Fruit fly (Drosophila melanogaster) whole organism, embryonic: ENCODE results near the gene Ccp84Ad.
A peak's percentile ranks its signal among the peaks of the same experiment; 100 is the strongest.

Experiments
- Atf-2 ChIP-seq: fragments of 200-800 bp; sonication (Bioruptor generic); optimal IDR thresholded peaks from 2 replicates; lab custom pipeline; 2016; ENCODE audit warnings: missing biosample characterization, missing genetic modification characterization
- B-H1 ChIP-seq: fragments of 200-800 bp; sonication (Bioruptor generic); IDR thresholded peaks from 3 replicates; pipeline ENCODE4 v1.3.6; 2022; ENCODE audit warnings: missing biosample characterization, missing genetic modification characterization
- Bgb ChIP-seq: fragments of 200-800 bp; sonication (Bioruptor generic); IDR thresholded peaks from 2 replicates; pipeline ENCODE4 v1.3.6; 2022; ENCODE audit warnings: missing biosample characterization, missing genetic modification characterization; ENCODE audit not compliant: partially characterized antibody
- CG10267 ChIP-seq: fragments of 200-800 bp; sonication (Bioruptor generic); optimal IDR thresholded peaks from 2 replicates; lab custom pipeline; 2018; ENCODE audit warnings: missing biosample characterization, mild to moderate bottlenecking, missing genetic modification characterization, moderate library complexity
- CG11247 ChIP-seq: fragments of 200-800 bp; sonication (Bioruptor generic); IDR thresholded peaks from 2 replicates; pipeline ENCODE4 v1.3.6; 2022; ENCODE audit warnings: missing biosample characterization, missing genetic modification characterization
- CG11560 ChIP-seq: fragments of 200-800 bp; sonication (Bioruptor generic); IDR thresholded peaks from 3 replicates; pipeline ENCODE4 v1.3.6; 2022; ENCODE audit warnings: missing biosample characterization, missing genetic modification characterization
- CG12071 ChIP-seq: fragments of 200-800 bp; sonication (Bioruptor generic); optimal IDR thresholded peaks from 3 replicates; lab custom pipeline; 2018; ENCODE audit warnings: missing biosample characterization, mild to moderate bottlenecking, missing genetic modification characterization
- CG13123 ChIP-seq: fragments of 200-800 bp; sonication (Bioruptor generic); optimal IDR thresholded peaks from 2 replicates; lab custom pipeline; 2016; ENCODE audit warnings: missing biosample characterization, missing genetic modification characterization
- CG1529 ChIP-seq: fragments of 200-800 bp; sonication (Bioruptor generic); optimal IDR thresholded peaks from 3 replicates; lab custom pipeline; 2018; ENCODE audit warnings: missing biosample characterization, missing genetic modification characterization
- CG16779 ChIP-seq: fragments of 200-800 bp; sonication (Bioruptor generic); IDR thresholded peaks from 2 replicates; pipeline ENCODE4 v1.3.6; 2022; ENCODE audit warnings: missing biosample characterization, missing genetic modification characterization
- CG16815 ChIP-seq: fragments of 200-800 bp; sonication (Bioruptor generic); optimal IDR thresholded peaks from 3 replicates; lab custom pipeline; 2017; ENCODE audit warnings: missing biosample characterization, mild to moderate bottlenecking, missing genetic modification characterization
- CG17328 ChIP-seq: fragments of 200-800 bp; sonication (Bioruptor generic); IDR thresholded peaks from 2 replicates; pipeline ENCODE4 v1.3.6; 2022; ENCODE audit warnings: missing biosample characterization, missing genetic modification characterization
- CG17361 ChIP-seq: fragments of 200-800 bp; sonication (Bioruptor generic); IDR thresholded peaks from 3 replicates; pipeline ENCODE4 v1.3.6; 2022; ENCODE audit warnings: missing biosample characterization, missing genetic modification characterization
- CG2120 ChIP-seq: fragments of 200-800 bp; sonication (Bioruptor generic); optimal IDR thresholded peaks from 3 replicates; lab custom pipeline; 2016; ENCODE audit warnings: missing biosample characterization, missing genetic modification characterization
- CG2202 ChIP-seq: fragments of 200-800 bp; sonication (Bioruptor generic); optimal IDR thresholded peaks from 2 replicates; lab custom pipeline; 2018; ENCODE audit warnings: missing biosample characterization, mild to moderate bottlenecking, missing genetic modification characterization
- CG30020 ChIP-seq: fragments of 200-800 bp; optimal IDR thresholded peaks from 2 replicates; lab custom pipeline; 2019; ENCODE audit warnings: missing biosample characterization, mild to moderate bottlenecking, missing genetic modification characterization, moderate library complexity
- CG3281 ChIP-seq: fragments of 200-800 bp; sonication (Bioruptor generic); optimal IDR thresholded peaks from 3 replicates; lab custom pipeline; 2017; ENCODE audit warnings: missing biosample characterization, mild to moderate bottlenecking, missing genetic modification characterization
- CG34224 ChIP-seq: fragments of 200-800 bp; sonication (Bioruptor generic); IDR thresholded peaks from 3 replicates; pipeline ENCODE4 v1.3.6; 2022; ENCODE audit warnings: missing biosample characterization, missing genetic modification characterization; ENCODE audit not compliant: partially characterized antibody
- CG34422 ChIP-seq: fragments of 200-800 bp; sonication (Bioruptor generic); IDR thresholded peaks from 3 replicates; pipeline ENCODE4 v1.3.6; 2022; ENCODE audit warnings: missing biosample characterization, missing genetic modification characterization
- CG4820 ChIP-seq: fragments of 200-800 bp; sonication (Bioruptor generic); optimal IDR thresholded peaks from 3 replicates; lab custom pipeline; 2016; ENCODE audit warnings: missing biosample characterization, missing genetic modification characterization
- CG6654 ChIP-seq: fragments of 200-800 bp; sonication (Bioruptor generic); optimal IDR thresholded peaks from 2 replicates; lab custom pipeline; 2017; ENCODE audit warnings: missing biosample characterization, mild to moderate bottlenecking, missing genetic modification characterization
- CG7987 ChIP-seq: fragments of 200-800 bp; sonication (Bioruptor generic); optimal IDR thresholded peaks from 2 replicates; lab custom pipeline; 2018; ENCODE audit warnings: missing biosample characterization, mild to moderate bottlenecking, missing genetic modification characterization, moderate library complexity
- Dfd ChIP-seq, 2 experiments: fragments of >200 bp; optimal IDR thresholded peaks; 2 replicates each; lab custom pipeline; 2017; ENCODE audit warnings: missing biosample characterization in 2 of 2, missing genetic modification characterization in 2 of 2
- Dll ChIP-seq: fragments of 200-800 bp; sonication (Bioruptor generic); IDR thresholded peaks from 4 replicates; pipeline ENCODE4 v1.3.6; 2022; ENCODE audit warnings: missing biosample characterization, missing genetic modification characterization; ENCODE audit not compliant: partially characterized antibody
- Gsc ChIP-seq: fragments of 200-800 bp; sonication (Bioruptor generic); IDR thresholded peaks from 2 replicates; pipeline ENCODE4 v1.3.6; 2022; ENCODE audit warnings: missing biosample characterization, missing genetic modification characterization
- H2.0 ChIP-seq: fragments of 200-800 bp; sonication (Bioruptor generic); IDR thresholded peaks from 2 replicates; pipeline ENCODE4 v1.3.6; 2022; ENCODE audit warnings: missing biosample characterization, missing genetic modification characterization
- HHEX ChIP-seq: fragments of 200-800 bp; sonication (Bioruptor generic); optimal IDR thresholded peaks from 3 replicates; lab custom pipeline; 2017; ENCODE audit warnings: missing biosample characterization, mild to moderate bottlenecking, missing genetic modification characterization, missing genetic modification reagents
- Nf-YA ChIP-seq: fragments of 200-800 bp; sonication (Bioruptor generic); IDR thresholded peaks from 2 replicates; pipeline ENCODE4 v1.3.6; 2022; ENCODE audit warnings: missing biosample characterization, missing genetic modification characterization
- Ssrp ChIP-seq: fragments of 200-800 bp; sonication (Bioruptor generic); optimal IDR thresholded peaks from 2 replicates; lab custom pipeline; 2018; ENCODE audit warnings: missing biosample characterization, mild to moderate bottlenecking, missing genetic modification characterization, moderate library complexity
- al ChIP-seq: fragments of 200-800 bp; sonication (Bioruptor generic); IDR thresholded peaks from 2 replicates; pipeline ENCODE4 v1.3.6; 2022; ENCODE audit warnings: missing biosample characterization, missing genetic modification characterization
- dmrt11E ChIP-seq: fragments of 200-800 bp; sonication (Bioruptor generic); optimal IDR thresholded peaks from 3 replicates; lab custom pipeline; 2018; ENCODE audit warnings: missing biosample characterization, mild to moderate bottlenecking, missing genetic modification characterization, moderate library complexity
- dmrt99B ChIP-seq: fragments of 200-800 bp; sonication (Bioruptor generic); optimal IDR thresholded peaks from 2 replicates; lab custom pipeline; 2018; ENCODE audit warnings: missing biosample characterization, mild to moderate bottlenecking, missing genetic modification characterization, moderate library complexity
- eve ChIP-seq, 2 experiments: fragments of >200 bp; optimal IDR thresholded peaks; 2 replicates each; lab custom pipeline; 2017; ENCODE audit warnings: missing biosample characterization in 2 of 2, missing genetic modification characterization in 2 of 2
- gcm ChIP-seq: fragments of 200-800 bp; sonication (Bioruptor generic); optimal IDR thresholded peaks from 2 replicates; lab custom pipeline; 2019; ENCODE audit warnings: missing biosample characterization, mild to moderate bottlenecking, missing genetic modification characterization, moderate library complexity
- gsb ChIP-seq: fragments of 200-800 bp; sonication (Bioruptor generic); IDR thresholded peaks from 2 replicates; pipeline ENCODE4 v1.3.6; 2022; ENCODE audit warnings: missing biosample characterization, missing genetic modification characterization
- inv ChIP-seq: fragments of 200-800 bp; sonication (Bioruptor generic); IDR thresholded peaks from 2 replicates; pipeline ENCODE4 v1.3.6; 2022; ENCODE audit warnings: missing biosample characterization, missing genetic modification characterization; ENCODE audit not compliant: partially characterized antibody
- jigr1 ChIP-seq: fragments of 200-800 bp; sonication (Bioruptor generic); IDR thresholded peaks from 3 replicates; pipeline ENCODE4 v1.3.6; 2022; ENCODE audit warnings: missing biosample characterization, missing genetic modification characterization
- jing ChIP-seq: fragments of 200-800 bp; sonication (Bioruptor generic); optimal IDR thresholded peaks from 2 replicates; lab custom pipeline; 2018; ENCODE audit warnings: missing biosample characterization, mild to moderate bottlenecking, missing genetic modification characterization
- lilli ChIP-seq: fragments of 200-800 bp; sonication (Bioruptor generic); optimal IDR thresholded peaks from 3 replicates; lab custom pipeline; 2016; ENCODE audit warnings: missing biosample characterization, missing genetic modification characterization
- nau ChIP-seq: fragments of 200-800 bp; sonication (Bioruptor generic); optimal IDR thresholded peaks from 3 replicates; lab custom pipeline; 2017; ENCODE audit warnings: missing biosample characterization, mild to moderate bottlenecking, missing genetic modification characterization, missing genetic modification reagents
- nom ChIP-seq: fragments of 200-800 bp; sonication (Bioruptor generic); optimal IDR thresholded peaks from 2 replicates; lab custom pipeline; 2017; ENCODE audit warnings: missing biosample characterization, missing genetic modification characterization, mild to moderate bottlenecking, moderate library complexity, missing genetic modification reagents
- pan ChIP-seq, 4 experiments: fragments of >200 bp in 3 of 4; fragments of 200-800 bp in 1 of 4; sonication (Bioruptor generic) in 1 of 4; optimal IDR thresholded peaks in 3 of 4; IDR thresholded peaks in 1 of 4; 2 replicates each; pipeline versions ENCODE4 v1.3.6 to Lab custom; 2017 to 2022; ENCODE audit warnings: missing biosample characterization in 2 of 4, missing genetic modification characterization in 2 of 4, mixed read lengths in 1 of 4
- pb ChIP-seq: fragments of 200-800 bp; sonication (Bioruptor generic); optimal IDR thresholded peaks from 3 replicates; lab custom pipeline; 2016; ENCODE audit warnings: missing biosample characterization, missing genetic modification characterization
- peb ChIP-seq: fragments of 200-800 bp; sonication (Bioruptor generic); IDR thresholded peaks from 2 replicates; pipeline ENCODE4 v1.3.6; 2022; ENCODE audit warnings: missing biosample characterization, missing genetic modification characterization
- phol ChIP-seq: fragments of 200-800 bp; sonication (Bioruptor generic); optimal IDR thresholded peaks from 3 replicates; lab custom pipeline; 2018; ENCODE audit warnings: missing biosample characterization, mild to moderate bottlenecking, missing genetic modification characterization, moderate library complexity
- pnt ChIP-seq: fragments of 200-800 bp; sonication (Bioruptor generic); optimal IDR thresholded peaks from 3 replicates; lab custom pipeline; 2016; ENCODE audit warnings: missing biosample characterization, missing genetic modification characterization
- psq ChIP-seq: fragments of 200-800 bp; sonication (Bioruptor generic); optimal IDR thresholded peaks from 2 replicates; lab custom pipeline; 2017; ENCODE audit warnings: missing biosample characterization, missing genetic modification characterization
- rib ChIP-seq: fragments of 200-800 bp; sonication (Bioruptor generic); IDR thresholded peaks from 2 replicates; pipeline ENCODE4 v1.3.6; 2022; ENCODE audit warnings: missing biosample characterization, missing genetic modification characterization
- run ChIP-seq: fragments of 200-800 bp; sonication (Bioruptor generic); optimal IDR thresholded peaks from 3 replicates; lab custom pipeline; 2018; ENCODE audit warnings: missing biosample characterization, mild to moderate bottlenecking, missing genetic modification characterization
- sqz ChIP-seq: fragments of 200-800 bp; sonication (Bioruptor generic); optimal IDR thresholded peaks from 3 replicates; lab custom pipeline; 2018; ENCODE audit warnings: missing biosample characterization, mild to moderate bottlenecking, missing genetic modification characterization
- tx ChIP-seq: fragments of 200-800 bp; sonication (Bioruptor generic); optimal IDR thresholded peaks from 2 replicates; lab custom pipeline; 2016; ENCODE audit warnings: missing biosample characterization, missing genetic modification characterization
- zfh1 ChIP-seq: fragments of 200-800 bp; sonication (Bioruptor generic); IDR thresholded peaks from 3 replicates; pipeline ENCODE4 v1.3.6; 2022; ENCODE audit warnings: missing biosample characterization, missing genetic modification characterization

The Ccp84Ad gene

DNA sequence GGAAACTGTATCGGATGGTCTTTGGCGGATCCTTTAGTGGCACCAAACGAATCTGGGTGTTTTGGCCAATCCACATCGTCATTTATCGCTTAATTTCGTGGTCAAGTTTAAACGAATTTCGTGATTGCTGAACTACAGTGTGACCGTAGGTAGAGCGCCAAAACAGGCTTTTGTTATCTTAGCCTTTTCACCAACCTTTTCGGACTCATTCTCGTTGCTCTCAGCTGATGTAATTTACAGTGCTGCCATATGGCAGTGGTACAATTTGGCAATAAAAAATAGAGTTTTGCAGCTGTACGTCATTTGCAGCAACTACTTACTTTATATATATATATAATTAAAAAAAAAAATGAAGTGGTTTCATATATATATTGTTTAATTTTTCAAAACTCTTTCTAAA is 32.6 kb upstream of the Ccp84Ad start, which contains the start of gene agt (continued):
- TF ChIP-seq Ssrp, result no peak
- TF ChIP-seq lilli, result no peak
- no peak for TF ChIP-seq sqz (GFP tag; lab: Kevin White, UChicago)
- TF ChIP-seq CG6654 (GFP tag; lab: Kevin White, UChicago), result no peak
- TF ChIP-seq peb (GFP tag; lab: Robert Waterston, UW), result no peak
- TF ChIP-seq pan (optimal IDR thresholded peaks at IDR 0.05; lab: Kevin White, UChicago), result no peak
- TF ChIP-seq pan (GFP tag; optimal IDR thresholded peaks at IDR 0.05 in 1 of 2, IDR thresholded peaks at IDR 0.05 in 1 of 2), result no peak
- no peak for TF ChIP-seq CG11247 (GFP tag; lab: Robert Waterston, UW)
- no peak for TF ChIP-seq gcm (GFP tag; lab: Kevin White, UChicago)
- no peak for TF ChIP-seq CG4820
- TF ChIP-seq run (tag; lab: Kevin White, UChicago), result no peak
- no peak for TF ChIP-seq CG17328 (GFP tag; lab: Robert Waterston, UW)
- no peak for TF ChIP-seq CG16779
- TF ChIP-seq nom (GFP tag; lab: Kevin White, UChicago), result no peak
- TF ChIP-seq inv, result no peak
- TF ChIP-seq CG17361 (GFP tag; lab: Robert Waterston, UW), result no peak
- no peak for TF ChIP-seq B-H1 (GFP tag; lab: Robert Waterston, UW)
- TF ChIP-seq gsb (GFP tag; lab: Robert Waterston, UW), result no peak
- no peak for TF ChIP-seq Nf-YA (GFP tag; lab: Robert Waterston, UW)
- TF ChIP-seq Gsc (GFP tag; lab: Robert Waterston, UW), result no peak
- no peak for TF ChIP-seq CG7987
- no peak for TF ChIP-seq CG34422 (GFP tag; lab: Robert Waterston, UW)
- no peak for TF ChIP-seq CG1529 (GFP tag; lab: Kevin White, UChicago)
- no peak for TF ChIP-seq tx
- TF ChIP-seq CG34224 (GFP tag; lab: Robert Waterston, UW), result no peak
- no peak for TF ChIP-seq psq
- no peak for TF ChIP-seq Atf-2 (GFP tag; lab: Kevin White, UChicago)
- peak; percentile 50 for TF ChIP-seq phol
- TF ChIP-seq CG13123 (GFP tag; lab: Kevin White, UChicago), result no peak
- TF ChIP-seq pnt (GFP tag; lab: Kevin White, UChicago), result no peak
- TF ChIP-seq CG2202 (tag; lab: Kevin White, UChicago), result no peak
- TF ChIP-seq jing (GFP tag; lab: Kevin White, UChicago), result no peak
- no peak for TF ChIP-seq CG12071 (GFP tag; lab: Kevin White, UChicago)
- no peak for TF ChIP-seq CG2120 (GFP tag; lab: Kevin White, UChicago)
- TF ChIP-seq nau (GFP tag; lab: Kevin White, UChicago), result no peak
- no peak for TF ChIP-seq HHEX (GFP tag; lab: Kevin White, UChicago)
- TF ChIP-seq CG10267 (tag; lab: Kevin White, UChicago), result peak; percentile 37
- no peak for TF ChIP-seq H2.0 (GFP tag; lab: Robert Waterston, UW)
- no peak for TF ChIP-seq rib (GFP tag; lab: Robert Waterston, UW)
- no peak for TF ChIP-seq CG3281 (GFP tag; lab: Kevin White, UChicago)
- no peak for TF ChIP-seq al (GFP tag; lab: Robert Waterston, UW)
- TF ChIP-seq Dfd (GFP tag; optimal IDR thresholded peaks at IDR 0.05; lab: Kevin White, UChicago), result no peak
- no peak for TF ChIP-seq jigr1 (GFP tag; lab: Robert Waterston, UW)
- no peak for TF ChIP-seq pb (GFP tag; lab: Kevin White, UChicago)
- TF ChIP-seq zfh1 (GFP tag; lab: Robert Waterston, UW), result no peak
- TF ChIP-seq Bgb (GFP tag; lab: Robert Waterston, UW), result peak; percentile 37; the same call in 1 of the 2 replicates
- no peak for TF ChIP-seq eve (GFP tag; optimal IDR thresholded peaks at IDR 0.05; lab: Kevin White, UChicago)
- no peak for TF ChIP-seq dmrt11E (tag; lab: Kevin White, UChicago)
- TF ChIP-seq CG16815 (GFP tag; lab: Kevin White, UChicago), result no peak
- TF ChIP-seq CG30020 (tag; lab: Kevin White, UChicago), result no peak
- TF ChIP-seq Dll (GFP tag; lab: Robert Waterston, UW), result peak; percentile 45; the same call in 2 of the 4 replicates
- no peak for TF ChIP-seq dmrt99B (tag; lab: Kevin White, UChicago)
- TF ChIP-seq CG11560 (tag; lab: Robert Waterston, UW), result no peak
